Fruit fly (Drosophila melanogaster): Measurements from ENCODE around the gene D2hgdh.

Gene D2hgdh

dm6 chrX:2140487-2140886 lies 802 bp upstream of the D2hgdh start (continued):
- TF ChIP-seq Oaz (GFP tag; IDR thresholded peaks at IDR 0.05) (no peak), CG9876 (GFP tag; optimal IDR thresholded peaks at IDR 0.05) (no peak), CG42726 (GFP tag; IDR thresholded peaks at IDR 0.05; ENCODE audit: partially characterized antibody) (no peak), CG34422 (GFP tag; IDR thresholded peaks at IDR 0.05) (no peak), CG2712 (tag; optimal IDR thresholded peaks at IDR 0.05) (no peak), fd64A (GFP tag; optimal IDR thresholded peaks at IDR 0.05) (no peak), sqz (GFP tag; optimal IDR thresholded peaks at IDR 0.05) (peak; percentile 88), fd96Cb (tag; optimal IDR thresholded peaks at IDR 0.05) (no peak), dpn (GFP tag; optimal IDR thresholded peaks at IDR 0.05) (no peak), CG12744 (GFP tag; optimal IDR thresholded peaks at IDR 0.05) (no peak), Ets97D (GFP tag; optimal IDR thresholded peaks at IDR 0.05) (peak; percentile 79), ash1 (GFP tag; optimal IDR thresholded peaks at IDR 0.05) (peak; percentile 92), cwo (GFP tag; optimal IDR thresholded peaks at IDR 0.05) (no peak), Fer1 (GFP tag; optimal IDR thresholded peaks at IDR 0.05) (no peak), pros (GFP tag; optimal IDR thresholded peaks at IDR 0.05) (no peak), twi (tag; optimal IDR thresholded peaks at IDR 0.05) (peak; percentile 9), Mrtf (GFP tag; IDR thresholded peaks at IDR 0.05) (no peak), Vsx1 (GFP tag; optimal IDR thresholded peaks at IDR 0.05) (peak; percentile 8), bcd (GFP tag; optimal IDR thresholded peaks at IDR 0.05) (no peak), CG10321 (GFP tag; IDR thresholded peaks at IDR 0.05) (peak; percentile 95), rib (GFP tag; IDR thresholded peaks at IDR 0.05) (no peak), CG6791 (GFP tag; IDR thresholded peaks at IDR 0.05; ENCODE audit: partially characterized antibody) (no peak), abd-A (tag; optimal IDR thresholded peaks at IDR 0.05) (peak; percentile 86), eyg (GFP tag; optimal IDR thresholded peaks at IDR 0.05) (no peak), CG11093 (GFP tag; IDR thresholded peaks at IDR 0.05) (no peak), CG10366 (GFP tag; IDR thresholded peaks at IDR 0.05) (no peak), wdn (GFP tag; IDR thresholded peaks at IDR 0.05) (no peak), sd (tag; optimal IDR thresholded peaks at IDR 0.05) (no peak), nmo (GFP tag; optimal IDR thresholded peaks at IDR 0.05) (no peak), Bdp1 (GFP tag; optimal IDR thresholded peaks at IDR 0.05) (no peak), CG11696 (GFP tag; IDR thresholded peaks at IDR 0.05) (no peak), CG17912 (GFP tag; optimal IDR thresholded peaks at IDR 0.05) (no peak), toy (GFP tag; IDR thresholded peaks at IDR 0.05) (no peak), CG4707 (GFP tag; optimal IDR thresholded peaks at IDR 0.05) (peak; percentile 5), CG16813 (GFP tag; IDR thresholded peaks at IDR 0.05; ENCODE audit: partially characterized antibody) (no peak), CG13287 (GFP tag; IDR thresholded peaks at IDR 0.05; ENCODE audit: partially characterized antibody) (no peak), CG30020 (tag; optimal IDR thresholded peaks at IDR 0.05) (no peak), z (GFP tag; IDR thresholded peaks at IDR 0.05) (no peak), CG4424 (GFP tag; optimal IDR thresholded peaks at IDR 0.05) (no peak), Opbp (GFP tag; IDR thresholded peaks at IDR 0.05; ENCODE audit: partially characterized antibody) (0 out of 3 replicates have a peak, but pooled peaks have one; percentile 29), ara (GFP tag; IDR thresholded peaks at IDR 0.05) (no peak), NFAT (GFP tag; IDR thresholded peaks at IDR 0.05) (no peak), otp (GFP tag; IDR thresholded peaks at IDR 0.05) (0 out of 3 replicates have a peak, but pooled peaks have one; percentile 41), aop (GFP tag; IDR thresholded peaks at IDR 0.05) (peak; percentile 53; the same call in 1 of the 2 replicates), CHES-1-like (GFP tag; optimal IDR thresholded peaks at IDR 0.05) (no peak), CG43689 (GFP tag; IDR thresholded peaks at IDR 0.05) (no peak), CG3281 (GFP tag; optimal IDR thresholded peaks at IDR 0.05) (no peak), CG17186 (GFP tag; optimal IDR thresholded peaks at IDR 0.05) (no peak), ab (GFP tag; optimal IDR thresholded peaks at IDR 0.05) (no peak), amos (GFP tag; IDR thresholded peaks at IDR 0.05; ENCODE audit: partially characterized antibody) (no peak; the same call in 1 of the 2 replicates), CG1832 (GFP tag; optimal IDR thresholded peaks at IDR 0.05) (peak; percentile 84)
